Worm (Caenorhabditis elegans) whole organism, L1 larva: ENCODE results near the gene F37A4.4.

Experiments
- alr-1 ChIP-seq: fragments of 200-800 bp; sonication (Bioruptor generic); optimal IDR thresholded peaks from 2 replicates; lab custom pipeline; 2018; ENCODE audit warnings: borderline replicate concordance, mild to moderate bottlenecking, missing genetic modification characterization, missing compliant biosample characterization
- fkh-4 ChIP-seq: sonication (generic microtip); optimal IDR thresholded peaks from 2 replicates; lab custom pipeline; 2016; ENCODE audit warnings: missing compliant biosample characterization, missing genetic modification characterization, borderline replicate concordance
- lsy-2 ChIP-seq, 2 experiments: fragments of 150-350 bp; optimal IDR thresholded peaks; 2 replicates each; lab custom pipeline; 2014; ENCODE audit warnings: missing biosample characterization in 2 of 2, missing genetic modification characterization in 2 of 2
- nhr-11 ChIP-seq: fragments of 150-350 bp; optimal IDR thresholded peaks from 2 replicates; lab custom pipeline; 2014; ENCODE audit warnings: missing biosample characterization, missing genetic modification characterization
- unc-86 ChIP-seq: sonication (generic microtip); optimal IDR thresholded peaks from 2 replicates; lab custom pipeline; 2016; ENCODE audit warnings: missing genetic modification characterization, missing compliant biosample characterization
- xbp-1 ChIP-seq: sonication (generic microtip); optimal IDR thresholded peaks from 2 replicates; lab custom pipeline; 2016; ENCODE audit warnings: missing genetic modification characterization, missing compliant biosample characterization

DNA sequence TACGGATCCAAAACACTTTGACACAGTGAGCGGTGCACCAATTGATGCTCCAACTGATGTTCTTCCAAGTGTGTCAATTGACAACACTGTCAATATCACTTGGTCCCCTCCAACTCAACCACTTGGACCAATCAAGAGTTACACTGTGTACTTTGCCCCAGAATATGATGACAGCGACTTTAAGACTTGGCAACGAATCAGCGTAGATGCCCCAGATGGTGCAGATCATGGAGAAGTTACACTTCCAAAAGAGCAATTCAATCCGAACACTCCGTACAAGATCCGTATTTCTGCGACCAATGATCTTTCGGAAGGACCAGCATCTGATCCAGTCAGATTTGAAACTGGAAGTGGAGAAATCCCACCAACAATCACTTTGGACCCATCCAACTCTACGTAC lies 39.2 kb downstream of the F37A4.4 start:
- TF ChIP-seq unc-86 (tag; lab: Kevin White, UChicago) = no peak
- TF ChIP-seq alr-1 (tag; lab: Kevin White, UChicago) = no peak
- no peak for TF ChIP-seq fkh-4 (tag; lab: Kevin White, UChicago)
- TF ChIP-seq nhr-11 (tag; lab: Kevin White, UChicago) = no peak
- no peak for TF ChIP-seq xbp-1 (tag; lab: Kevin White, UChicago)
- TF ChIP-seq lsy-2 (tag; optimal IDR thresholded peaks at IDR 0.05; lab: Kevin White, UChicago) = no peak
